Fruit fly (Drosophila melanogaster) whole organism, embryonic: ENCODE measurements around the gene CG33773.

Experiments
- Abd-B ChIP-seq: fragments of 200-800 bp; sonication (Bioruptor generic); optimal IDR thresholded peaks from 2 replicates; lab custom pipeline; 2018; ENCODE audit warnings: missing biosample characterization, mild to moderate bottlenecking, missing genetic modification characterization, moderate library complexity
- Aef1 ChIP-seq: fragments of 200-800 bp; sonication (Bioruptor generic); IDR thresholded peaks from 3 replicates; pipeline ENCODE4 v1.3.6; 2022; ENCODE audit warnings: missing biosample characterization, missing genetic modification characterization
- CG10431 ChIP-seq: fragments of 200-800 bp; sonication (Bioruptor generic); optimal IDR thresholded peaks from 3 replicates; lab custom pipeline; 2018; ENCODE audit warnings: missing biosample characterization, mild to moderate bottlenecking, missing genetic modification characterization
- CG11456 ChIP-seq: fragments of 200-800 bp; sonication (Bioruptor generic); IDR thresholded peaks from 3 replicates; pipeline ENCODE4 v1.3.6; 2022; ENCODE audit warnings: missing biosample characterization, missing genetic modification characterization
- CG11560 ChIP-seq: fragments of 200-800 bp; sonication (Bioruptor generic); IDR thresholded peaks from 3 replicates; pipeline ENCODE4 v1.3.6; 2022; ENCODE audit warnings: missing biosample characterization, missing genetic modification characterization
- CG13424 ChIP-seq: fragments of 200-800 bp; sonication (Bioruptor generic); optimal IDR thresholded peaks from 2 replicates; lab custom pipeline; 2019; ENCODE audit warnings: missing biosample characterization, mild to moderate bottlenecking, missing genetic modification characterization, moderate library complexity
- CG14050 ChIP-seq: fragments of 200-800 bp; sonication (Bioruptor generic); IDR thresholded peaks from 3 replicates; pipeline ENCODE4 v1.3.6; 2022; ENCODE audit warnings: missing biosample characterization, missing genetic modification characterization
- CG16779 ChIP-seq: fragments of 200-800 bp; sonication (Bioruptor generic); IDR thresholded peaks from 2 replicates; pipeline ENCODE4 v1.3.6; 2022; ENCODE audit warnings: missing biosample characterization, missing genetic modification characterization
- CG17186 ChIP-seq: fragments of 200-800 bp; sonication (Bioruptor generic); optimal IDR thresholded peaks from 3 replicates; lab custom pipeline; 2017; ENCODE audit warnings: missing biosample characterization, missing genetic modification reagents, missing genetic modification characterization
- CG17829 ChIP-seq: fragments of 200-800 bp; optimal IDR thresholded peaks from 2 replicates; lab custom pipeline; 2019; ENCODE audit warnings: missing biosample characterization, mild to moderate bottlenecking, missing genetic modification characterization, moderate library complexity
- CG17912 ChIP-seq: fragments of 200-800 bp; sonication (Bioruptor generic); optimal IDR thresholded peaks from 2 replicates; lab custom pipeline; 2018; ENCODE audit warnings: missing biosample characterization, mild to moderate bottlenecking, missing genetic modification characterization
- CG1792 ChIP-seq: fragments of 200-800 bp; sonication (Bioruptor generic); optimal IDR thresholded peaks from 2 replicates; lab custom pipeline; 2016; ENCODE audit warnings: missing biosample characterization, missing genetic modification characterization
- CG18476 ChIP-seq: fragments of 200-800 bp; sonication (Bioruptor generic); optimal IDR thresholded peaks from 2 replicates; lab custom pipeline; 2016; ENCODE audit warnings: missing biosample characterization, mild to moderate bottlenecking, missing genetic modification characterization
- CG2129 ChIP-seq: fragments of 200-800 bp; sonication (Bioruptor generic); IDR thresholded peaks from 2 replicates; pipeline ENCODE4 v1.3.6; 2022; ENCODE audit warnings: missing biosample characterization, missing genetic modification characterization; ENCODE audit not compliant: partially characterized antibody
- CG3407 ChIP-seq: fragments of 200-800 bp; sonication (Bioruptor generic); optimal IDR thresholded peaks from 2 replicates; lab custom pipeline; 2018; ENCODE audit warnings: missing biosample characterization, mild to moderate bottlenecking, missing genetic modification characterization
- CG42726 ChIP-seq: fragments of 200-800 bp; sonication (Bioruptor generic); IDR thresholded peaks from 2 replicates; pipeline ENCODE4 v1.3.6; 2022; ENCODE audit warnings: missing biosample characterization, missing genetic modification characterization; ENCODE audit not compliant: partially characterized antibody
- CG4707 ChIP-seq: fragments of 200-800 bp; sonication (Bioruptor generic); optimal IDR thresholded peaks from 2 replicates; lab custom pipeline; 2018; ENCODE audit warnings: missing biosample characterization, mild to moderate bottlenecking, missing genetic modification characterization, moderate library complexity
- CG6654 ChIP-seq: fragments of 200-800 bp; sonication (Bioruptor generic); optimal IDR thresholded peaks from 2 replicates; lab custom pipeline; 2017; ENCODE audit warnings: missing biosample characterization, mild to moderate bottlenecking, missing genetic modification characterization
- CG6765 ChIP-seq: fragments of 200-800 bp; sonication (Bioruptor generic); optimal IDR thresholded peaks from 3 replicates; lab custom pipeline; 2017; ENCODE audit warnings: missing biosample characterization, mild to moderate bottlenecking, missing genetic modification characterization
- CG7271 ChIP-seq: fragments of 200-800 bp; sonication (Bioruptor generic); optimal IDR thresholded peaks from 2 replicates; lab custom pipeline; 2018; ENCODE audit warnings: missing biosample characterization, mild to moderate bottlenecking, missing genetic modification characterization, moderate library complexity
- Dp ChIP-seq: fragments of 200-800 bp; sonication (Bioruptor generic); optimal IDR thresholded peaks from 2 replicates; lab custom pipeline; 2018; ENCODE audit warnings: missing biosample characterization, mild to moderate bottlenecking, missing genetic modification characterization, moderate library complexity
- Ets97D ChIP-seq: fragments of 200-800 bp; sonication (Bioruptor generic); optimal IDR thresholded peaks from 3 replicates; lab custom pipeline; 2016; ENCODE audit warnings: missing biosample characterization, missing genetic modification characterization
- H2.0 ChIP-seq: fragments of 200-800 bp; sonication (Bioruptor generic); IDR thresholded peaks from 2 replicates; pipeline ENCODE4 v1.3.6; 2022; ENCODE audit warnings: missing biosample characterization, missing genetic modification characterization
- HLH3B ChIP-seq: fragments of 200-800 bp; sonication (Bioruptor generic); IDR thresholded peaks from 2 replicates; pipeline ENCODE4 v1.3.6; 2022; ENCODE audit warnings: missing biosample characterization, missing genetic modification characterization
- Hr78 ChIP-seq, 2 experiments: fragments of 200-800 bp in 1 of 2; fragments of >200 bp in 1 of 2; sonication (Bioruptor generic) in 1 of 2; optimal IDR thresholded peaks; 2 replicates each; lab custom pipeline; 2017 to 2019; ENCODE audit warnings: missing biosample characterization in 2 of 2, missing genetic modification characterization in 2 of 2, mild to moderate bottlenecking in 1 of 2, moderate library complexity in 1 of 2
- Lhr ChIP-seq: fragments of 200-800 bp; sonication (Bioruptor generic); optimal IDR thresholded peaks from 3 replicates; lab custom pipeline; 2017; ENCODE audit warnings: mild to moderate bottlenecking, missing biosample characterization, missing genetic modification reagents, missing genetic modification characterization
- MBD-R2 ChIP-seq: fragments of 200-800 bp; sonication (Bioruptor generic); IDR thresholded peaks from 2 replicates; pipeline ENCODE4 v1.3.6; 2022; ENCODE audit warnings: missing biosample characterization, missing genetic modification characterization
- MTF-1 ChIP-seq: fragments of 200-800 bp; sonication (Bioruptor generic); optimal IDR thresholded peaks from 2 replicates; lab custom pipeline; 2018; ENCODE audit warnings: missing biosample characterization, mild to moderate bottlenecking, missing genetic modification characterization, borderline replicate concordance
- NC2α ChIP-seq: fragments of 200-800 bp; sonication (Bioruptor generic); optimal IDR thresholded peaks from 2 replicates; lab custom pipeline; 2016; ENCODE audit warnings: missing biosample characterization, missing genetic modification characterization
- Oli ChIP-seq: fragments of 200-800 bp; sonication (Bioruptor generic); optimal IDR thresholded peaks from 2 replicates; lab custom pipeline; 2018; ENCODE audit warnings: missing biosample characterization, mild to moderate bottlenecking, missing genetic modification characterization, moderate library complexity
- Ravus ChIP-seq: fragments of 200-800 bp; sonication (Bioruptor generic); IDR thresholded peaks from 2 replicates; pipeline ENCODE4 v1.3.6; 2022; ENCODE audit warnings: missing biosample characterization, missing genetic modification characterization
- Rfx ChIP-seq: fragments of 200-800 bp; sonication (Bioruptor generic); IDR thresholded peaks from 2 replicates; pipeline ENCODE4 v1.3.6; 2022; ENCODE audit warnings: missing biosample characterization, missing genetic modification characterization
- Ssrp ChIP-seq: fragments of 200-800 bp; sonication (Bioruptor generic); optimal IDR thresholded peaks from 2 replicates; lab custom pipeline; 2018; ENCODE audit warnings: missing biosample characterization, mild to moderate bottlenecking, missing genetic modification characterization, moderate library complexity
- YL-1 ChIP-seq: fragments of 200-800 bp; sonication (Bioruptor generic); optimal IDR thresholded peaks from 3 replicates; lab custom pipeline; 2017; ENCODE audit warnings: missing biosample characterization, mild to moderate bottlenecking, missing genetic modification characterization
- ase ChIP-seq: fragments of 200-800 bp; sonication (Bioruptor generic); IDR thresholded peaks from 3 replicates; pipeline ENCODE4 v1.3.6; 2022; ENCODE audit warnings: missing biosample characterization, missing genetic modification characterization
- ash1 ChIP-seq: fragments of 200-800 bp; sonication (Bioruptor generic); optimal IDR thresholded peaks from 2 replicates; lab custom pipeline; 2018; ENCODE audit warnings: missing biosample characterization, mild to moderate bottlenecking, missing genetic modification characterization
- fru ChIP-seq: fragments of >200 bp; optimal IDR thresholded peaks from 2 replicates; lab custom pipeline; 2017
- gfzf ChIP-seq: fragments of 200-800 bp; sonication (Bioruptor generic); optimal IDR thresholded peaks from 2 replicates; lab custom pipeline; 2016; ENCODE audit warnings: missing biosample characterization, mild to moderate bottlenecking, missing genetic modification characterization, moderate library complexity
- grau ChIP-seq: fragments of 200-800 bp; optimal IDR thresholded peaks from 3 replicates; lab custom pipeline; 2019; ENCODE audit warnings: missing biosample characterization, mild to moderate bottlenecking, missing genetic modification characterization, moderate library complexity
- kah ChIP-seq: fragments of 200-800 bp; sonication (Bioruptor generic); optimal IDR thresholded peaks from 2 replicates; lab custom pipeline; 2018; ENCODE audit warnings: missing biosample characterization, mild to moderate bottlenecking, missing genetic modification characterization
- mld ChIP-seq: fragments of 200-800 bp; sonication (Bioruptor generic); IDR thresholded peaks from 3 replicates; pipeline ENCODE4 v1.3.6; 2022; ENCODE audit warnings: missing biosample characterization, missing genetic modification characterization; ENCODE audit not compliant: partially characterized antibody
- nau ChIP-seq: fragments of 200-800 bp; sonication (Bioruptor generic); optimal IDR thresholded peaks from 3 replicates; lab custom pipeline; 2017; ENCODE audit warnings: missing biosample characterization, mild to moderate bottlenecking, missing genetic modification characterization, missing genetic modification reagents
- ranshi ChIP-seq: fragments of 200-800 bp; sonication (Bioruptor generic); IDR thresholded peaks from 2 replicates; pipeline ENCODE4 v1.3.6; 2022; ENCODE audit warnings: missing biosample characterization, missing genetic modification characterization
- sd ChIP-seq: fragments of 200-800 bp; sonication (Bioruptor generic); optimal IDR thresholded peaks from 3 replicates; lab custom pipeline; 2018; ENCODE audit warnings: missing biosample characterization, mild to moderate bottlenecking, missing genetic modification characterization, moderate library complexity
- sisA ChIP-seq: fragments of 200-800 bp; sonication (Bioruptor generic); IDR thresholded peaks from 2 replicates; pipeline ENCODE4 v1.3.6; 2022; ENCODE audit warnings: missing biosample characterization, missing genetic modification characterization
- sug ChIP-seq: fragments of 200-800 bp; optimal IDR thresholded peaks from 2 replicates; lab custom pipeline; 2019; ENCODE audit warnings: missing biosample characterization, mild to moderate bottlenecking, missing genetic modification characterization, moderate library complexity
- tio ChIP-seq: fragments of 200-800 bp; sonication (Bioruptor generic); optimal IDR thresholded peaks from 2 replicates; lab custom pipeline; 2017; ENCODE audit warnings: missing biosample characterization, missing genetic modification characterization, inconsistent platforms
- tll ChIP-seq, 2 experiments: fragments of 200-800 bp in 1 of 2; fragments of >200 bp in 1 of 2; sonication (Bioruptor generic) in 1 of 2; optimal IDR thresholded peaks; 2 replicates each; lab custom pipeline; 2017 to 2019; ENCODE audit warnings: missing biosample characterization in 2 of 2, missing genetic modification characterization in 2 of 2, mild to moderate bottlenecking in 1 of 2, moderate library complexity in 1 of 2
- ttk ChIP-seq: fragments of 200-800 bp; sonication (Bioruptor generic); IDR thresholded peaks from 2 replicates; pipeline ENCODE4 v2.1.2; 2022; ENCODE audit warnings: missing biosample characterization, missing genetic modification characterization
- z ChIP-seq: fragments of 200-800 bp; sonication (Bioruptor generic); IDR thresholded peaks from 3 replicates; pipeline ENCODE4 v1.3.6; 2022; ENCODE audit warnings: missing biosample characterization, missing genetic modification characterization

CG33773 gene

dm6 chr3R:31053784-31054221 is 18.7 kb downstream of the CG33773 start, which contains the start of gene Chchd3 (continued):
- no peak for TF ChIP-seq tll (GFP tag; optimal IDR thresholded peaks at IDR 0.05; lab: Kevin White, UChicago)
- TF ChIP-seq sug (tag; lab: Kevin White, UChicago) = peak; percentile 6
- TF ChIP-seq CG17186 (GFP tag; lab: Kevin White, UChicago) = peak; percentile 21
- no peak for TF ChIP-seq H2.0 (GFP tag; lab: Robert Waterston, UW)
- TF ChIP-seq Aef1 (GFP tag; lab: Robert Waterston, UW) = no peak
- no peak for TF ChIP-seq CG14050
- no peak for TF ChIP-seq Hr78 (GFP tag; optimal IDR thresholded peaks at IDR 0.05; lab: Kevin White, UChicago)
- TF ChIP-seq CG11456 = no peak
- no peak for TF ChIP-seq CG6654 (GFP tag; lab: Kevin White, UChicago)
- peak; percentile 92 for TF ChIP-seq MBD-R2
- TF ChIP-seq YL-1 (GFP tag; lab: Kevin White, UChicago) = peak; percentile 83
- TF ChIP-seq CG4707 (GFP tag; lab: Kevin White, UChicago) = no peak
- no peak for TF ChIP-seq CG18476
- no peak for TF ChIP-seq Oli
- TF ChIP-seq kah (GFP tag; lab: Kevin White, UChicago) = no peak
- TF ChIP-seq MTF-1 (GFP tag; lab: Kevin White, UChicago) = no peak
- TF ChIP-seq Abd-B (GFP tag; lab: Kevin White, UChicago) = no peak
- TF ChIP-seq CG11560 (tag; lab: Robert Waterston, UW) = no peak
- TF ChIP-seq HLH3B = no peak
- TF ChIP-seq CG3407 = no peak
- TF ChIP-seq CG1792 (GFP tag; lab: Kevin White, UChicago) = no peak
- no peak for TF ChIP-seq fru
- peak; percentile 52 for TF ChIP-seq Ets97D (GFP tag; lab: Kevin White, UChicago)
- TF ChIP-seq grau (tag; lab: Kevin White, UChicago) = no peak
- TF ChIP-seq ranshi = no peak
- no peak for TF ChIP-seq ash1
- no peak for TF ChIP-seq NC2α
- TF ChIP-seq Ssrp (tag; lab: Kevin White, UChicago) = no peak
- TF ChIP-seq sisA (GFP tag; lab: Robert Waterston, UW) = no peak
- no peak for TF ChIP-seq tio (GFP tag; lab: Kevin White, UChicago)
- TF ChIP-seq CG13424 (tag; lab: Kevin White, UChicago) = peak; percentile 25
- 0 out of 3 replicates have a peak, but pooled peaks have one; percentile 17 for TF ChIP-seq mld (GFP tag; lab: Robert Waterston, UW)
- TF ChIP-seq sd = no peak
- TF ChIP-seq Lhr = peak; percentile 74

dm6 chr3R:31059036-31059806 is 24.1 kb downstream of the CG33773 start:
- peak; percentile 46 for TF ChIP-seq CG7271
- TF ChIP-seq Rfx = peak; percentile 76
- peak; percentile 91 for TF ChIP-seq CG17829 (tag; lab: Kevin White, UChicago)
- TF ChIP-seq CG42726 (GFP tag; lab: Robert Waterston, UW) = no peak
- TF ChIP-seq ase = peak; percentile 74; the same call in 2 of the 3 replicates
- TF ChIP-seq Dp (GFP tag; lab: Kevin White, UChicago) = no peak
- no peak for TF ChIP-seq gfzf
- TF ChIP-seq CG2129 (GFP tag; lab: Robert Waterston, UW) = no peak
- peak; percentile 60 for TF ChIP-seq CG6765 (GFP tag; lab: Kevin White, UChicago)
- TF ChIP-seq ash1 = no peak
- TF ChIP-seq CG16779 (GFP tag; lab: Robert Waterston, UW) = no peak
- TF ChIP-seq z (GFP tag; lab: Robert Waterston, UW) = no peak
- TF ChIP-seq CG17912 (GFP tag; lab: Kevin White, UChicago) = peak; percentile 68
- TF ChIP-seq nau (GFP tag; lab: Kevin White, UChicago) = peak; percentile 61
- peak; percentile 82 for TF ChIP-seq ttk
- TF ChIP-seq Ravus (GFP tag; lab: Robert Waterston, UW) = peak; percentile 7; the same call in 1 of the 2 replicates
- peak; percentile 54 for TF ChIP-seq CG10431
- TF ChIP-seq sug (tag; lab: Kevin White, UChicago) = peak; percentile 42
